Fruit fly (Drosophila melanogaster) whole organism, embryonic: ENCODE results near the gene Tep4.

Source experiments
- Adf1 ChIP-seq: fragments of 200-800 bp; sonication (Bioruptor generic); IDR thresholded peaks from 2 replicates; pipeline ENCODE4 v1.3.6; 2022; ENCODE audit warnings: missing biosample characterization, missing genetic modification characterization
- Antp ChIP-seq: fragments of 200-800 bp; sonication (Bioruptor generic); optimal IDR thresholded peaks from 3 replicates; lab custom pipeline; 2016; ENCODE audit warnings: missing biosample characterization, missing genetic modification characterization
- Awh ChIP-seq: fragments of 200-800 bp; sonication (Bioruptor generic); IDR thresholded peaks from 2 replicates; pipeline ENCODE4, ENCODE4 v1.3.6; 2022; ENCODE audit warnings: missing biosample characterization, missing genetic modification characterization
- BEAF-32 ChIP-seq: fragments of 200-800 bp; sonication (Bioruptor generic); optimal IDR thresholded peaks from 3 replicates; lab custom pipeline; 2017; ENCODE audit warnings: missing biosample characterization, missing genetic modification characterization, mild to moderate bottlenecking, moderate library complexity, missing genetic modification reagents
- CG12155 ChIP-seq: fragments of 200-800 bp; sonication (Bioruptor generic); optimal IDR thresholded peaks from 3 replicates; lab custom pipeline; 2016; ENCODE audit warnings: missing biosample characterization, missing genetic modification characterization
- CG12391 ChIP-seq: fragments of 200-800 bp; sonication (Bioruptor generic); optimal IDR thresholded peaks from 3 replicates; lab custom pipeline; 2018; ENCODE audit warnings: missing biosample characterization, mild to moderate bottlenecking, missing genetic modification characterization, moderate library complexity
- CG12769 ChIP-seq: fragments of 200-800 bp; sonication (Bioruptor generic); optimal IDR thresholded peaks from 2 replicates; lab custom pipeline; 2019; ENCODE audit warnings: missing biosample characterization, mild to moderate bottlenecking, missing genetic modification characterization, moderate library complexity
- CG13296 ChIP-seq: fragments of 200-800 bp; sonication (Bioruptor generic); optimal IDR thresholded peaks from 3 replicates; lab custom pipeline; 2018; ENCODE audit warnings: missing biosample characterization, mild to moderate bottlenecking, missing genetic modification characterization
- CG14050 ChIP-seq: fragments of 200-800 bp; sonication (Bioruptor generic); IDR thresholded peaks from 3 replicates; pipeline ENCODE4 v1.3.6; 2022; ENCODE audit warnings: missing biosample characterization, missing genetic modification characterization
- CG15601 ChIP-seq: fragments of 200-800 bp; sonication (Bioruptor generic); optimal IDR thresholded peaks from 3 replicates; lab custom pipeline; 2019; ENCODE audit warnings: missing biosample characterization, mild to moderate bottlenecking, missing genetic modification characterization, moderate library complexity
- CG1603 ChIP-seq: fragments of 200-800 bp; sonication (Bioruptor generic); optimal IDR thresholded peaks from 2 replicates; lab custom pipeline; 2019; ENCODE audit warnings: missing biosample characterization, mild to moderate bottlenecking, missing genetic modification characterization, moderate library complexity
- CG17328 ChIP-seq: fragments of 200-800 bp; sonication (Bioruptor generic); IDR thresholded peaks from 2 replicates; pipeline ENCODE4 v1.3.6; 2022; ENCODE audit warnings: missing biosample characterization, missing genetic modification characterization
- CG33557 ChIP-seq: fragments of 200-800 bp; sonication (Bioruptor generic); optimal IDR thresholded peaks from 2 replicates; lab custom pipeline; 2019; ENCODE audit warnings: missing biosample characterization, mild to moderate bottlenecking, missing genetic modification characterization, moderate library complexity
- CG3847 ChIP-seq: fragments of 200-800 bp; sonication (Bioruptor generic); IDR thresholded peaks from 2 replicates; pipeline ENCODE4 v1.3.6; 2022; ENCODE audit warnings: missing biosample characterization, missing genetic modification characterization
- CG8944 ChIP-seq: fragments of 200-800 bp; sonication (Bioruptor generic); optimal IDR thresholded peaks from 3 replicates; lab custom pipeline; 2016; ENCODE audit warnings: missing biosample characterization, missing genetic modification characterization
- CG9727 ChIP-seq: fragments of 200-800 bp; sonication (Bioruptor generic); optimal IDR thresholded peaks from 3 replicates; lab custom pipeline; 2017; ENCODE audit warnings: missing biosample characterization, mild to moderate bottlenecking, missing genetic modification characterization
- CTCF ChIP-seq: fragments of 200-800 bp; sonication (Bioruptor generic); optimal IDR thresholded peaks from 2 replicates; lab custom pipeline; 2017; ENCODE audit warnings: missing biosample characterization, mild to moderate bottlenecking, missing genetic modification characterization, moderate library complexity
- CkIIα-i1 ChIP-seq: fragments of 200-800 bp; sonication (Bioruptor generic); IDR thresholded peaks from 2 replicates; pipeline ENCODE4 v1.3.6; 2022; ENCODE audit warnings: missing biosample characterization, missing genetic modification characterization
- D19B ChIP-seq: fragments of 200-800 bp; sonication (Bioruptor generic); optimal IDR thresholded peaks from 2 replicates; lab custom pipeline; 2017; ENCODE audit warnings: missing biosample characterization, mild to moderate bottlenecking, missing genetic modification characterization
- Dp ChIP-seq: fragments of 200-800 bp; sonication (Bioruptor generic); optimal IDR thresholded peaks from 2 replicates; lab custom pipeline; 2018; ENCODE audit warnings: missing biosample characterization, mild to moderate bottlenecking, missing genetic modification characterization, moderate library complexity
- Gug ChIP-seq: fragments of 200-800 bp; sonication (Bioruptor generic); IDR thresholded peaks from 4 replicates; pipeline ENCODE4 v1.3.6; 2022; ENCODE audit warnings: missing biosample characterization, missing genetic modification characterization
- Hand ChIP-seq: fragments of 200-800 bp; sonication (Bioruptor generic); optimal IDR thresholded peaks from 2 replicates; lab custom pipeline; 2017; ENCODE audit warnings: mild to moderate bottlenecking, missing biosample characterization, missing genetic modification reagents, missing genetic modification characterization
- Hey ChIP-seq: fragments of 200-800 bp; sonication (Bioruptor generic); optimal IDR thresholded peaks from 3 replicates; lab custom pipeline; 2018; ENCODE audit warnings: missing biosample characterization, mild to moderate bottlenecking, missing genetic modification characterization
- Kr ChIP-seq: fragments of 200-800 bp; sonication (Bioruptor generic); optimal IDR thresholded peaks from 2 replicates; lab custom pipeline; 2017; ENCODE audit warnings: missing biosample characterization, mild to moderate bottlenecking, missing genetic modification characterization
- Mes4 ChIP-seq: fragments of 200-800 bp; sonication (Bioruptor generic); optimal IDR thresholded peaks from 2 replicates; lab custom pipeline; 2016; ENCODE audit warnings: missing biosample characterization, missing genetic modification characterization
- Oaz ChIP-seq: fragments of 200-800 bp; sonication (Bioruptor generic); IDR thresholded peaks from 2 replicates; pipeline ENCODE4 v1.3.6; 2022; ENCODE audit warnings: missing biosample characterization, missing genetic modification characterization
- Rfx ChIP-seq: fragments of 200-800 bp; sonication (Bioruptor generic); IDR thresholded peaks from 2 replicates; pipeline ENCODE4 v1.3.6; 2022; ENCODE audit warnings: missing biosample characterization, missing genetic modification characterization
- Six4 ChIP-seq: fragments of 200-800 bp; sonication (Bioruptor generic); optimal IDR thresholded peaks from 2 replicates; lab custom pipeline; 2016; ENCODE audit warnings: missing biosample characterization, missing genetic modification characterization
- Usf ChIP-seq: fragments of 200-800 bp; sonication (Bioruptor generic); optimal IDR thresholded peaks from 2 replicates; lab custom pipeline; 2017; ENCODE audit warnings: missing genotype, missing biosample characterization, missing genetic modification characterization
- YL-1 ChIP-seq: fragments of 200-800 bp; sonication (Bioruptor generic); optimal IDR thresholded peaks from 3 replicates; lab custom pipeline; 2017; ENCODE audit warnings: missing biosample characterization, mild to moderate bottlenecking, missing genetic modification characterization
- ac ChIP-seq: fragments of 200-800 bp; sonication (Bioruptor generic); optimal IDR thresholded peaks from 3 replicates; lab custom pipeline; 2017; ENCODE audit warnings: missing biosample characterization, mild to moderate bottlenecking, missing genetic modification characterization
- ash1 ChIP-seq: fragments of 200-800 bp; sonication (Bioruptor generic); optimal IDR thresholded peaks from 2 replicates; lab custom pipeline; 2018; ENCODE audit warnings: missing biosample characterization, mild to moderate bottlenecking, missing genetic modification characterization
- bsh ChIP-seq, 2 experiments: fragments of 200-800 bp; sonication (Bioruptor generic); optimal IDR thresholded peaks; 2 replicates each; lab custom pipeline; 2017 to 2018; ENCODE audit warnings: mild to moderate bottlenecking in 2 of 2, missing biosample characterization in 2 of 2, missing genetic modification characterization in 2 of 2, moderate library complexity in 1 of 2
- dysf ChIP-seq: fragments of 200-800 bp; sonication (Bioruptor generic); IDR thresholded peaks from 3 replicates; pipeline ENCODE4 v1.3.6; 2022; ENCODE audit warnings: missing biosample characterization, missing genetic modification characterization
- en ChIP-seq: fragments of 200-800 bp; sonication (Bioruptor generic); optimal IDR thresholded peaks from 2 replicates; lab custom pipeline; 2016; ENCODE audit warnings: missing biosample characterization, missing genetic modification characterization
- fd102C ChIP-seq: fragments of 200-800 bp; sonication (Bioruptor generic); optimal IDR thresholded peaks from 2 replicates; lab custom pipeline; 2018; ENCODE audit warnings: missing biosample characterization, mild to moderate bottlenecking, missing genetic modification characterization, moderate library complexity
- h ChIP-seq: fragments of >200 bp; optimal IDR thresholded peaks from 2 replicates; lab custom pipeline; 2017
- hb ChIP-seq: fragments of 200-800 bp; sonication (Bioruptor generic); IDR thresholded peaks from 3 replicates; pipeline ENCODE4 v1.3.6; 2022; ENCODE audit warnings: missing biosample characterization, missing genetic modification characterization; ENCODE audit not compliant: partially characterized antibody
- lbe ChIP-seq: fragments of 200-800 bp; sonication (Bioruptor generic); optimal IDR thresholded peaks from 2 replicates; lab custom pipeline; 2016; ENCODE audit warnings: missing biosample characterization, mild to moderate bottlenecking, missing genetic modification characterization
- nerfin-1 ChIP-seq: fragments of 200-800 bp; sonication (Bioruptor generic); optimal IDR thresholded peaks from 3 replicates; lab custom pipeline; 2019; ENCODE audit warnings: missing biosample characterization, mild to moderate bottlenecking, missing genetic modification characterization, moderate library complexity
- pan ChIP-seq, 4 experiments: fragments of >200 bp in 3 of 4; fragments of 200-800 bp in 1 of 4; sonication (Bioruptor generic) in 1 of 4; optimal IDR thresholded peaks in 3 of 4; IDR thresholded peaks in 1 of 4; 2 replicates each; pipeline versions ENCODE4 v1.3.6 to Lab custom; 2017 to 2022; ENCODE audit warnings: missing biosample characterization in 2 of 4, missing genetic modification characterization in 2 of 4, mixed read lengths in 1 of 4
- pzg ChIP-seq: fragments of 200-800 bp; sonication (Bioruptor generic); optimal IDR thresholded peaks from 3 replicates; lab custom pipeline; 2018; ENCODE audit warnings: missing biosample characterization, mild to moderate bottlenecking, missing genetic modification characterization, moderate library complexity
- rib ChIP-seq: fragments of 200-800 bp; sonication (Bioruptor generic); IDR thresholded peaks from 2 replicates; pipeline ENCODE4 v1.3.6; 2022; ENCODE audit warnings: missing biosample characterization, missing genetic modification characterization
- sc ChIP-seq, 3 experiments: fragments of >200 bp in 2 of 3; fragments of 200-800 bp in 1 of 3; sonication (Bioruptor generic) in 1 of 3; optimal IDR thresholded peaks; 2 replicates in 2 of 3; 3 replicates in 1 of 3; lab custom pipeline; 2017; ENCODE audit warnings: mild to moderate bottlenecking in 1 of 3, missing biosample characterization in 1 of 3, missing genetic modification characterization in 1 of 3, missing genetic modification reagents in 1 of 3
- tap ChIP-seq: fragments of 200-800 bp; optimal IDR thresholded peaks from 3 replicates; lab custom pipeline; 2019; ENCODE audit warnings: missing biosample characterization, mild to moderate bottlenecking, missing genetic modification characterization, moderate library complexity
- tna ChIP-seq: fragments of 200-800 bp; sonication (Bioruptor generic); IDR thresholded peaks from 2 replicates; pipeline ENCODE4 v1.3.6; 2022; ENCODE audit warnings: missing biosample characterization, missing genetic modification characterization; ENCODE audit not compliant: partially characterized antibody
- vfl ChIP-seq: fragments of 200-800 bp; sonication (Bioruptor generic); optimal IDR thresholded peaks from 2 replicates; lab custom pipeline; 2016; ENCODE audit warnings: missing biosample characterization, missing genetic modification characterization
- vvl ChIP-seq: fragments of 200-800 bp; sonication (Bioruptor generic); IDR thresholded peaks from 2 replicates; pipeline ENCODE4 v1.3.6; 2022; ENCODE audit warnings: missing biosample characterization, missing genetic modification characterization
- zfh2 ChIP-seq: fragments of 200-800 bp; sonication (Bioruptor generic); optimal IDR thresholded peaks from 2 replicates; lab custom pipeline; 2016; ENCODE audit warnings: missing biosample characterization, missing genetic modification characterization

The Tep4 gene

DNA sequence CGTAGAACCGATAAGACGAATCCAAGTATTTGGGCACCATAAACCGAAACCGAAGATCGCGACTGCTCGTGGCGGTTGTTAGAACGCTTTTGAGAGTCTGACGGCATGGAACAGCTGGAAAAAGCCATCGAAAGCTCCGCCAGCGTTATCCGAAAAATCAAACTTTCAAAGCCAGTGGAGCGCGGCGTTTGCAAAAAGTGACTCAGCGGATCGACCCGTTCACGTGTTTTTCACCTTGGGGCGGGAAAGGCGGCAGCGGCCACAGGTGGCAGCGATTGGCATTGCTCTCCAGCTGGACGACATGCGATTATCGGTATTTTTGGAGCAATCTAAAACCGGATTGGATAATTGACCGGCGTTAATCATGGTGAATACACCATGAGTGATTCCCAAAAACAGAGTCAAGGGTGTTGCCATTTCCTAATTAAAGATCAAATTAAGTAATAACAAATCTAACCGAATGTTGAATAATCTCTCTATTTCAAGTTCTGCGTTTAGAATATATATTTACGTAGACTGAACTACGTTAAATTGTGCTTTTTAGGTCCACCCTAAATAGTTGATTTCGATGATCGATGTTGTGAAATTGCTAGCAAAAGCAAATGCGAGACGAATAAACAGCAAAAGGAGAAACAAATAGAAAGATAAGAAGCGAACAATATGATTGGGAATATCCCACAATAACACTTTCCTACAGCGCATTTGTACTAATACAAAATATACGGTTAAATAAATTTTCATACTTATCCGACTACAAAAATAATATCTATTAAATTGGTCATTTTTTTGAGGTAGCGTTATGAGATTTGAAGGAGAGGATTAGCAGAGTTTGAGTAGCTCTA, 1.2 kb upstream of the Tep4 start, which contains the start of gene CG10337 (continued):
- TF ChIP-seq CG14050 (GFP tag; lab: Robert Waterston, UW) = no peak
- peak in 1 of 2 experiments; percentile 33 for TF ChIP-seq bsh (GFP tag; optimal IDR thresholded peaks at IDR 0.05; lab: Kevin White, UChicago)
- TF ChIP-seq dysf (GFP tag; lab: Robert Waterston, UW) = peak; percentile 55; the same call in 1 of the 3 replicates
- no peak for TF ChIP-seq Antp (GFP tag; lab: Kevin White, UChicago)
- TF ChIP-seq CG13296 = peak; percentile 68
- TF ChIP-seq D19B (GFP tag; lab: Kevin White, UChicago) = peak; percentile 36
- TF ChIP-seq vvl = peak; percentile 53; the same call in 1 of the 2 replicates
- TF ChIP-seq tap (tag; lab: Kevin White, UChicago) = peak; percentile 41
- no peak for TF ChIP-seq en (GFP tag; lab: Kevin White, UChicago)
- TF ChIP-seq Hey (tag; lab: Kevin White, UChicago) = no peak
- TF ChIP-seq CG12391 (tag; lab: Kevin White, UChicago) = peak; percentile 54
- TF ChIP-seq Mes4 (GFP tag; lab: Kevin White, UChicago) = no peak
- no peak for TF ChIP-seq pzg
- peak; percentile 34 for TF ChIP-seq YL-1 (GFP tag; lab: Kevin White, UChicago)
- TF ChIP-seq CG17328 (GFP tag; lab: Robert Waterston, UW) = peak; percentile 50
- TF ChIP-seq ash1 (GFP tag; lab: Kevin White, UChicago) = no peak
- TF ChIP-seq pan (optimal IDR thresholded peaks at IDR 0.05; lab: Kevin White, UChicago) = no peak
- peak in 1 of 2 experiments; percentile 36 for TF ChIP-seq pan (GFP tag; optimal IDR thresholded peaks at IDR 0.05 in 1 of 2, IDR thresholded peaks at IDR 0.05 in 1 of 2)
- TF ChIP-seq tna = no peak
- TF ChIP-seq Gug (GFP tag; lab: Robert Waterston, UW) = no peak
- TF ChIP-seq ac = no peak
- TF ChIP-seq Hand = peak; percentile 65
- TF ChIP-seq CG3847 (GFP tag; lab: Robert Waterston, UW) = no peak
- TF ChIP-seq Usf (GFP tag; lab: Kevin White, UChicago) = no peak
- TF ChIP-seq CG1603 (tag; lab: Kevin White, UChicago) = peak; percentile 32
- TF ChIP-seq zfh2 (GFP tag; lab: Kevin White, UChicago) = no peak
- no peak for TF ChIP-seq BEAF-32 (GFP tag; lab: Kevin White, UChicago)
- TF ChIP-seq Rfx (GFP tag; lab: Robert Waterston, UW) = peak; percentile 29; the same call in 1 of the 2 replicates
- no peak for TF ChIP-seq CG8944 (GFP tag; lab: Kevin White, UChicago)
- no peak for TF ChIP-seq CkIIα-i1
- peak; percentile 60 for TF ChIP-seq CG12769 (tag; lab: Kevin White, UChicago)
- no peak for TF ChIP-seq Dp (GFP tag; lab: Kevin White, UChicago)
- no peak for TF ChIP-seq Kr (GFP tag; lab: Kevin White, UChicago)
- no peak for TF ChIP-seq CTCF (GFP tag; lab: Kevin White, UChicago)
- TF ChIP-seq CG33557 (GFP tag; lab: Kevin White, UChicago) = no peak
- peak; percentile 57 for TF ChIP-seq CG9727 (GFP tag; lab: Kevin White, UChicago)
- peak; percentile 34 for TF ChIP-seq CG15601 (tag; lab: Kevin White, UChicago)
- peak; percentile 16 for TF ChIP-seq CG12155
- TF ChIP-seq rib = peak; percentile 83
- TF ChIP-seq Adf1 (GFP tag; lab: Robert Waterston, UW) = 0 out of 2 replicates have a peak, but pooled peaks have one; percentile 6
- no peak for TF ChIP-seq sc (optimal IDR thresholded peaks at IDR 0.05; lab: Kevin White, UChicago)
- no peak for TF ChIP-seq sc (GFP tag; optimal IDR thresholded peaks at IDR 0.05; lab: Kevin White, UChicago)
- no peak for TF ChIP-seq hb (GFP tag; lab: Robert Waterston, UW)
- no peak for TF ChIP-seq Awh (GFP tag; lab: Robert Waterston, UW)
- no peak for TF ChIP-seq lbe (GFP tag; lab: Kevin White, UChicago)
- peak; percentile 34 for TF ChIP-seq nerfin-1 (tag; lab: Kevin White, UChicago)
- no peak for TF ChIP-seq fd102C (GFP tag; lab: Kevin White, UChicago)
- no peak for TF ChIP-seq Oaz
- TF ChIP-seq vfl (GFP tag; lab: Kevin White, UChicago) = no peak
- no peak for TF ChIP-seq h (lab: Kevin White, UChicago)
- peak; percentile 18 for TF ChIP-seq Six4 (GFP tag; lab: Kevin White, UChicago)
